Fruit fly (Drosophila melanogaster): ENCODE results near the gene CG15535.

The CG15535 gene

DNA sequence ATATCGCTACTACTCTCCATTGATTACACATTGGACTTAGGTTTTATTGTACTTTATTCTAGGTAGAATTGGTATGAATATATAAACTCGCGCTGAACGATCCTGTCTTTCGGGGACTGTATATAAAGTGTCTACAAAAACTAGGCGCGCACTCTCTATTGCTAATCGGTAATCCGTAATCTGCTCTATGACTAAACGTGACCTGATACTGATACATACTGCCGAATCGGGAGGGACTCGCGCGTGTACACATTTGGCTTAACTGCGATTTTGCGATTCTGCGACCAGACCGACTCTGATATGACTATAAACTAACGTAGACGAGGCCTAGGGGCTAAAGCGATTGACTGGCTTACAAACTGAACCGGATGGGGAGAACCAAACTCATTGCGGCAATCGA, 1.9 kb upstream of the CG15535 start (continued):
- TF ChIP-seq Xrp1 (GFP tag; IDR thresholded peaks at IDR 0.05) (no peak), CG42726 (GFP tag; IDR thresholded peaks at IDR 0.05; ENCODE audit: partially characterized antibody) (0 out of 2 replicates have a peak, but pooled peaks have one; percentile 4), NK7.1 (GFP tag; optimal IDR thresholded peaks at IDR 0.05) (no peak), Tbp (GFP tag; optimal IDR thresholded peaks at IDR 0.05) (no peak), row (GFP tag; IDR thresholded peaks at IDR 0.05) (peak; percentile 17; the same call in 1 of the 3 replicates), CG15696 (tag; optimal IDR thresholded peaks at IDR 0.05) (no peak), YL-1 (GFP tag; optimal IDR thresholded peaks at IDR 0.05) (no peak), slbo (GFP tag; IDR thresholded peaks at IDR 0.05) (no peak), Camta (GFP tag; optimal IDR thresholded peaks at IDR 0.05) (no peak), dati (GFP tag; IDR thresholded peaks at IDR 0.05) (no peak), BtbVII (GFP tag; optimal IDR thresholded peaks at IDR 0.05) (no peak), gfzf (GFP tag; optimal IDR thresholded peaks at IDR 0.05) (no peak), CG13624 (GFP tag; optimal IDR thresholded peaks at IDR 0.05) (no peak), Rx (GFP tag; IDR thresholded peaks at IDR 0.05) (no peak), CTCF (GFP tag; optimal IDR thresholded peaks at IDR 0.05) (no peak), ato (GFP tag; IDR thresholded peaks at IDR 0.05; ENCODE audit: partially characterized antibody) (no peak), zfh1 (GFP tag; IDR thresholded peaks at IDR 0.05) (no peak)

DNA sequence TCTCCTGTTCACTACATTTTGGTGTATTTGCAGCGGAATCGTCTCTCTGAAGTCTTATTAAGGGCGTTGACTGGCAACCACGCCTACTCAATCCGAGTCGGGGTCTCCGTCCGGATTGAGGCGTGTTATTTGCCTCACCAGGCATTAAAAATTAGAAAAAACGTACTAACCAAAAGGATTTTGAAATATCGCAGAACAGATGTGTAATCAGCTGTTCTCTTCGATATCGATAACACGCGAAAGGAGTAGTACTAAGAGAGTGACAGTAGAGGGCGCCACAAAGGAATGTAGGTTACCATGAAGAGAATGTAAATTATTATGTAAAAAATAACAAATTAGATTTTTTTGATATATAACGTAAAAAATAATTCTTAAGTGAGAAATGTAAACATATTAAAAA, 1.3 kb upstream of the CG15535 start, which contains the start of gene CG15536:
Gene CG15536 (minus strand): TSS at position 170 of the 400 bp plus-strand sequence.
- no peak for TF ChIP-seq CG11696 (GFP tag; IDR thresholded peaks at IDR 0.05)
- TF ChIP-seq YL-1 (GFP tag; optimal IDR thresholded peaks at IDR 0.05): peak; percentile 60
- peak; percentile 36 for TF ChIP-seq MESR4 (GFP tag; optimal IDR thresholded peaks at IDR 0.05)
- TF ChIP-seq Doc2 (GFP tag; IDR thresholded peaks at IDR 0.05): no peak
- TF ChIP-seq CG1832 (GFP tag; optimal IDR thresholded peaks at IDR 0.05): no peak
- peak; percentile 72 for TF ChIP-seq Dp (GFP tag; optimal IDR thresholded peaks at IDR 0.05)
- TF ChIP-seq toy (GFP tag; IDR thresholded peaks at IDR 0.05): no peak
- TF ChIP-seq sug (tag; optimal IDR thresholded peaks at IDR 0.05): peak; percentile 17
- peak; percentile 59 for TF ChIP-seq CG16813 (GFP tag; IDR thresholded peaks at IDR 0.05; ENCODE audit: partially characterized antibody)
- TF ChIP-seq zfh1 (GFP tag; IDR thresholded peaks at IDR 0.05): 0 out of 3 replicates have a peak, but pooled peaks have one; percentile 3
- peak; percentile 22 for TF ChIP-seq gfzf (GFP tag; optimal IDR thresholded peaks at IDR 0.05)
- no peak for TF ChIP-seq NK7.1 (GFP tag; optimal IDR thresholded peaks at IDR 0.05)
- peak; percentile 71 for TF ChIP-seq CG13287 (GFP tag; IDR thresholded peaks at IDR 0.05; ENCODE audit: partially characterized antibody)
- peak; percentile 6 for TF ChIP-seq CG3995 (GFP tag; optimal IDR thresholded peaks at IDR 0.05)
- TF ChIP-seq amos (GFP tag; IDR thresholded peaks at IDR 0.05; ENCODE audit: partially characterized antibody): peak; percentile 71
- no peak for TF ChIP-seq CG10274 (GFP tag; optimal IDR thresholded peaks at IDR 0.05)
- TF ChIP-seq CG12219 (GFP tag; optimal IDR thresholded peaks at IDR 0.05): no peak
- TF ChIP-seq CG14710 (tag; optimal IDR thresholded peaks at IDR 0.05): peak; percentile 22
- TF ChIP-seq sens (GFP tag): no peak
- peak; percentile 15; the same call in 2 of the 3 replicates for TF ChIP-seq zen2 (GFP tag; IDR thresholded peaks at IDR 0.05; ENCODE audit: partially characterized antibody)
- TF ChIP-seq row (GFP tag; IDR thresholded peaks at IDR 0.05): no peak
- TF ChIP-seq Doc3 (GFP tag; IDR thresholded peaks at IDR 0.05; ENCODE audit: partially characterized antibody): peak; percentile 47; the same call in 2 of the 3 replicates
- TF ChIP-seq Ravus (GFP tag; IDR thresholded peaks at IDR 0.05): no peak
- TF ChIP-seq trem (tag; optimal IDR thresholded peaks at IDR 0.05): peak; percentile 47
- no peak for TF ChIP-seq rib (GFP tag; IDR thresholded peaks at IDR 0.05)
- peak; percentile 58; the same call in 1 of the 2 replicates for TF ChIP-seq CG42726 (GFP tag; IDR thresholded peaks at IDR 0.05; ENCODE audit: partially characterized antibody)
- TF ChIP-seq unc-4 (GFP tag; IDR thresholded peaks at IDR 0.05; ENCODE audit: partially characterized antibody): peak; percentile 64
- no peak for TF ChIP-seq CG6272 (GFP tag; IDR thresholded peaks at IDR 0.05)
- peak; percentile 60 for TF ChIP-seq CG14860 (GFP tag; IDR thresholded peaks at IDR 0.05; ENCODE audit: partially characterized antibody)
- TF ChIP-seq twi (tag; optimal IDR thresholded peaks at IDR 0.05): peak; percentile 34
- no peak for TF ChIP-seq stc (GFP tag; IDR thresholded peaks at IDR 0.05)
- TF ChIP-seq CG4617 (GFP tag; optimal IDR thresholded peaks at IDR 0.05; ENCODE audit: borderline replicate concordance): peak; percentile 21
- TF ChIP-seq Eip74EF (GFP tag; optimal IDR thresholded peaks at IDR 0.05): no peak
- peak; percentile 81 for TF ChIP-seq E2f2 (GFP tag; IDR thresholded peaks at IDR 0.05)
- TF ChIP-seq chinmo (GFP tag; IDR thresholded peaks at IDR 0.05; ENCODE audit: partially characterized antibody): peak; percentile 71; the same call in 2 of the 4 replicates
- peak; percentile 35 for TF ChIP-seq inv (GFP tag; IDR thresholded peaks at IDR 0.05; ENCODE audit: partially characterized antibody)
- peak; percentile 95 to 99 for TF ChIP-seq crp (GFP tag; optimal IDR thresholded peaks at IDR 0.05)

All from whole organism, embryonic.